Fruit fly (Drosophila melanogaster) whole organism, embryonic: ENCODE results near the gene Rilpl.

Source experiments
- Atf6 ChIP-seq: fragments of 200-800 bp; sonication (Bioruptor generic); IDR thresholded peaks from 2 replicates; pipeline ENCODE4 v1.3.6; 2022; ENCODE audit warnings: missing biosample characterization, missing genetic modification characterization
- CG10462 ChIP-seq: fragments of 200-800 bp; sonication (Bioruptor generic); optimal IDR thresholded peaks from 2 replicates; lab custom pipeline; 2016; ENCODE audit warnings: missing biosample characterization, missing genetic modification characterization
- CG11085 ChIP-seq: fragments of 200-800 bp; sonication (Bioruptor generic); IDR thresholded peaks from 2 replicates; pipeline ENCODE4 v1.3.6; 2022; ENCODE audit warnings: missing biosample characterization, missing genetic modification characterization
- CG13123 ChIP-seq: fragments of 200-800 bp; sonication (Bioruptor generic); optimal IDR thresholded peaks from 2 replicates; lab custom pipeline; 2016; ENCODE audit warnings: missing biosample characterization, missing genetic modification characterization
- CG14441 ChIP-seq: fragments of 200-800 bp; sonication (Bioruptor generic); IDR thresholded peaks from 2 replicates; pipeline ENCODE4 v1.3.6; 2022; ENCODE audit warnings: missing biosample characterization, missing genetic modification characterization
- CG14710 ChIP-seq: fragments of 200-800 bp; sonication (Bioruptor generic); optimal IDR thresholded peaks from 3 replicates; lab custom pipeline; 2019; ENCODE audit warnings: missing biosample characterization, mild to moderate bottlenecking, missing genetic modification characterization, moderate library complexity
- CG15011 ChIP-seq: fragments of 200-800 bp; sonication (Bioruptor generic); optimal IDR thresholded peaks from 3 replicates; lab custom pipeline; 2018; ENCODE audit warnings: missing biosample characterization, mild to moderate bottlenecking, missing genetic modification characterization
- CG15601 ChIP-seq: fragments of 200-800 bp; sonication (Bioruptor generic); optimal IDR thresholded peaks from 3 replicates; lab custom pipeline; 2019; ENCODE audit warnings: missing biosample characterization, mild to moderate bottlenecking, missing genetic modification characterization, moderate library complexity
- CG16815 ChIP-seq: fragments of 200-800 bp; sonication (Bioruptor generic); optimal IDR thresholded peaks from 3 replicates; lab custom pipeline; 2017; ENCODE audit warnings: missing biosample characterization, mild to moderate bottlenecking, missing genetic modification characterization
- CG16863 ChIP-seq: fragments of 200-800 bp; sonication (Bioruptor generic); optimal IDR thresholded peaks from 3 replicates; lab custom pipeline; 2016; ENCODE audit warnings: missing biosample characterization, missing genetic modification characterization
- CG17359 ChIP-seq: fragments of 200-800 bp; sonication (Bioruptor generic); optimal IDR thresholded peaks from 3 replicates; lab custom pipeline; 2018; ENCODE audit warnings: missing biosample characterization, mild to moderate bottlenecking, missing genetic modification characterization, moderate library complexity
- CG17361 ChIP-seq: fragments of 200-800 bp; sonication (Bioruptor generic); IDR thresholded peaks from 3 replicates; pipeline ENCODE4 v1.3.6; 2022; ENCODE audit warnings: missing biosample characterization, missing genetic modification characterization
- CG17912 ChIP-seq: fragments of 200-800 bp; sonication (Bioruptor generic); optimal IDR thresholded peaks from 2 replicates; lab custom pipeline; 2018; ENCODE audit warnings: missing biosample characterization, mild to moderate bottlenecking, missing genetic modification characterization
- CG18011 ChIP-seq: fragments of 200-800 bp; sonication (Bioruptor generic); optimal IDR thresholded peaks from 2 replicates; lab custom pipeline; 2017; ENCODE audit warnings: missing biosample characterization, missing genetic modification characterization, mild to moderate bottlenecking, moderate library complexity, missing genotype
- CG2199 ChIP-seq: fragments of 200-800 bp; sonication (Bioruptor generic); IDR thresholded peaks from 3 replicates; pipeline ENCODE4 v1.3.6; 2022; ENCODE audit warnings: missing biosample characterization, missing genetic modification characterization
- CG31365 ChIP-seq: fragments of 200-800 bp; sonication (Bioruptor generic); optimal IDR thresholded peaks from 2 replicates; lab custom pipeline; 2018; ENCODE audit warnings: missing biosample characterization, mild to moderate bottlenecking, missing genetic modification characterization
- CG31388 ChIP-seq: fragments of 200-800 bp; sonication (Bioruptor generic); optimal IDR thresholded peaks from 2 replicates; lab custom pipeline; 2016; ENCODE audit warnings: missing biosample characterization, missing genetic modification characterization
- CG5953 ChIP-seq: fragments of 200-800 bp; sonication (Bioruptor generic); IDR thresholded peaks from 2 replicates; pipeline ENCODE4 v1.3.6; 2022; ENCODE audit warnings: missing biosample characterization, missing genetic modification characterization
- CG6689 ChIP-seq: fragments of 200-800 bp; sonication (Bioruptor generic); IDR thresholded peaks from 2 replicates; pipeline ENCODE4 v1.3.6; 2022; ENCODE audit warnings: missing biosample characterization, missing genetic modification characterization
- CG7271 ChIP-seq: fragments of 200-800 bp; sonication (Bioruptor generic); optimal IDR thresholded peaks from 2 replicates; lab custom pipeline; 2018; ENCODE audit warnings: missing biosample characterization, mild to moderate bottlenecking, missing genetic modification characterization, moderate library complexity
- CG8359 ChIP-seq: fragments of 200-800 bp; sonication (Bioruptor generic); optimal IDR thresholded peaks from 2 replicates; lab custom pipeline; 2017; ENCODE audit warnings: missing biosample characterization, mild to moderate bottlenecking, missing genetic modification characterization, borderline replicate concordance
- CG8478 ChIP-seq: fragments of >200 bp; optimal IDR thresholded peaks from 2 replicates; lab custom pipeline; 2018
- CrebB ChIP-seq: fragments of 200-800 bp; sonication (Bioruptor generic); optimal IDR thresholded peaks from 3 replicates; lab custom pipeline; 2018; ENCODE audit warnings: missing biosample characterization, mild to moderate bottlenecking, missing genetic modification characterization
- D ChIP-seq, 2 experiments: fragments of 200-800 bp in 1 of 2; fragments of >200 bp in 1 of 2; sonication (Bioruptor generic) in 1 of 2; optimal IDR thresholded peaks; 2 replicates in 1 of 2; 3 replicates in 1 of 2; lab custom pipeline; 2017; ENCODE audit warnings: mild to moderate bottlenecking in 1 of 2, missing biosample characterization in 1 of 2, missing genetic modification characterization in 1 of 2, missing genetic modification reagents in 1 of 2
- Eip74EF ChIP-seq, 2 experiments: fragments of 200-800 bp in 1 of 2; fragments of >200 bp in 1 of 2; sonication (Bioruptor generic) in 1 of 2; optimal IDR thresholded peaks; 2 replicates each; lab custom pipeline; 2017 to 2019; ENCODE audit warnings: missing biosample characterization in 2 of 2, missing genetic modification characterization in 2 of 2, mild to moderate bottlenecking in 1 of 2, moderate library complexity in 1 of 2
- Ets97D ChIP-seq: fragments of 200-800 bp; sonication (Bioruptor generic); optimal IDR thresholded peaks from 3 replicates; lab custom pipeline; 2016; ENCODE audit warnings: missing biosample characterization, missing genetic modification characterization
- Fer2 ChIP-seq: fragments of 200-800 bp; sonication (Bioruptor generic); optimal IDR thresholded peaks from 2 replicates; lab custom pipeline; 2018; ENCODE audit warnings: missing biosample characterization, mild to moderate bottlenecking, missing genetic modification characterization, moderate library complexity
- Hr39 ChIP-seq: fragments of >200 bp; optimal IDR thresholded peaks from 2 replicates; lab custom pipeline; 2017
- Myb ChIP-seq: fragments of 200-800 bp; sonication (Bioruptor generic); optimal IDR thresholded peaks from 2 replicates; lab custom pipeline; 2016; ENCODE audit warnings: missing biosample characterization, missing genetic modification characterization
- Rfx ChIP-seq: fragments of 200-800 bp; sonication (Bioruptor generic); IDR thresholded peaks from 2 replicates; pipeline ENCODE4 v1.3.6; 2022; ENCODE audit warnings: missing biosample characterization, missing genetic modification characterization
- Scr ChIP-seq: fragments of 200-800 bp; sonication (Bioruptor generic); IDR thresholded peaks from 2 replicates; pipeline ENCODE4 v1.3.6; 2022; ENCODE audit warnings: missing biosample characterization, missing genetic modification characterization; ENCODE audit not compliant: partially characterized antibody
- Sin3A ChIP-seq: fragments of >200 bp; optimal IDR thresholded peaks from 2 replicates; lab custom pipeline; 2018
- Vsx1 ChIP-seq: fragments of 200-800 bp; sonication (Bioruptor generic); optimal IDR thresholded peaks from 2 replicates; lab custom pipeline; 2017; ENCODE audit warnings: missing biosample characterization, mild to moderate bottlenecking, missing genetic modification characterization, missing genetic modification reagents
- ash1 ChIP-seq: fragments of 200-800 bp; sonication (Bioruptor generic); optimal IDR thresholded peaks from 2 replicates; lab custom pipeline; 2018; ENCODE audit warnings: missing biosample characterization, mild to moderate bottlenecking, missing genetic modification characterization
- bsh ChIP-seq, 2 experiments: fragments of 200-800 bp; sonication (Bioruptor generic); optimal IDR thresholded peaks; 2 replicates each; lab custom pipeline; 2017 to 2018; ENCODE audit warnings: mild to moderate bottlenecking in 2 of 2, missing biosample characterization in 2 of 2, missing genetic modification characterization in 2 of 2, moderate library complexity in 1 of 2
- cg ChIP-seq: fragments of 200-800 bp; sonication (Bioruptor generic); optimal IDR thresholded peaks from 3 replicates; lab custom pipeline; 2019; ENCODE audit warnings: missing biosample characterization, mild to moderate bottlenecking, missing genetic modification characterization, moderate library complexity
- croc ChIP-seq: fragments of 200-800 bp; sonication (Bioruptor generic); conservative IDR thresholded peaks from 3 replicates; pipeline ENCODE4 v1.3.6; 2022; ENCODE audit warnings: missing biosample characterization, missing genetic modification characterization
- crol ChIP-seq: fragments of 200-800 bp; sonication (Bioruptor generic); IDR thresholded peaks from 2 replicates; pipeline ENCODE4 v1.3.6; 2022; ENCODE audit warnings: missing biosample characterization, missing genetic modification characterization
- danr ChIP-seq: fragments of 200-800 bp; sonication (Bioruptor generic); IDR thresholded peaks from 2 replicates; pipeline ENCODE4 v1.3.6; 2022; ENCODE audit warnings: missing biosample characterization, missing genetic modification characterization
- dm ChIP-seq: fragments of 200-800 bp; sonication (Bioruptor generic); optimal IDR thresholded peaks from 3 replicates; lab custom pipeline; 2016; ENCODE audit warnings: missing biosample characterization, missing genetic modification characterization
- ftz-f1 ChIP-seq: fragments of 200-800 bp; sonication (Bioruptor generic); optimal IDR thresholded peaks from 2 replicates; lab custom pipeline; 2016; ENCODE audit warnings: missing biosample characterization, missing genetic modification characterization
- gce ChIP-seq: fragments of 200-800 bp; sonication (Bioruptor generic); IDR thresholded peaks from 3 replicates; pipeline ENCODE4 v1.3.6; 2022; ENCODE audit warnings: missing biosample characterization, missing genetic modification characterization
- gt ChIP-seq: fragments of 200-800 bp; sonication (Bioruptor generic); IDR thresholded peaks from 2 replicates; pipeline ENCODE4 v1.3.6; 2022; ENCODE audit warnings: missing biosample characterization, missing genetic modification characterization
- nom ChIP-seq: fragments of 200-800 bp; sonication (Bioruptor generic); optimal IDR thresholded peaks from 2 replicates; lab custom pipeline; 2017; ENCODE audit warnings: missing biosample characterization, missing genetic modification characterization, mild to moderate bottlenecking, moderate library complexity, missing genetic modification reagents
- psq ChIP-seq: fragments of 200-800 bp; sonication (Bioruptor generic); optimal IDR thresholded peaks from 2 replicates; lab custom pipeline; 2017; ENCODE audit warnings: missing biosample characterization, missing genetic modification characterization
- ro ChIP-seq: fragments of 200-800 bp; sonication (Bioruptor generic); IDR thresholded peaks from 2 replicates; pipeline ENCODE4 v1.3.6; 2022; ENCODE audit warnings: missing biosample characterization, missing genetic modification characterization
- schlank ChIP-seq: fragments of 200-800 bp; sonication (Bioruptor generic); optimal IDR thresholded peaks from 2 replicates; lab custom pipeline; 2018; ENCODE audit warnings: missing biosample characterization, mild to moderate bottlenecking, missing genetic modification characterization
- sisA ChIP-seq: fragments of 200-800 bp; sonication (Bioruptor generic); IDR thresholded peaks from 2 replicates; pipeline ENCODE4 v1.3.6; 2022; ENCODE audit warnings: missing biosample characterization, missing genetic modification characterization
- tll ChIP-seq, 2 experiments: fragments of 200-800 bp in 1 of 2; fragments of >200 bp in 1 of 2; sonication (Bioruptor generic) in 1 of 2; optimal IDR thresholded peaks; 2 replicates each; lab custom pipeline; 2017 to 2019; ENCODE audit warnings: missing biosample characterization in 2 of 2, missing genetic modification characterization in 2 of 2, mild to moderate bottlenecking in 1 of 2, moderate library complexity in 1 of 2

Gene Rilpl

dm6 chrX:1398455-1399055 lies 5.7 kb downstream of the Rilpl start (continued):
- peak in 1 of 2 experiments; percentile 64 for TF ChIP-seq bsh (GFP tag; optimal IDR thresholded peaks at IDR 0.05; lab: Kevin White, UChicago)
- no peak for TF ChIP-seq CG7271 (tag; lab: Kevin White, UChicago)
- TF ChIP-seq ro (GFP tag; lab: Robert Waterston, UW) = peak; percentile 24; the same call in 1 of the 2 replicates
- no peak for TF ChIP-seq cg (GFP tag; lab: Kevin White, UChicago)
- TF ChIP-seq CG5953 = 0 out of 2 replicates have a peak, but pooled peaks have one; percentile 44
- no peak for TF ChIP-seq CG31388
- peak; percentile 12 for TF ChIP-seq schlank (tag; lab: Kevin White, UChicago)
- TF ChIP-seq nom = peak; percentile 56
- TF ChIP-seq CG8359 (GFP tag; lab: Kevin White, UChicago) = no peak
- peak; percentile 7 for TF ChIP-seq psq (GFP tag; lab: Kevin White, UChicago)
- peak; percentile 65 for TF ChIP-seq CG17359 (tag; lab: Kevin White, UChicago)
- TF ChIP-seq CG31365 (tag; lab: Kevin White, UChicago) = no peak
- no peak for TF ChIP-seq crol (GFP tag; lab: Robert Waterston, UW)
- TF ChIP-seq CG2199 (GFP tag; lab: Robert Waterston, UW) = no peak
- no peak for TF ChIP-seq CrebB
- no peak for TF ChIP-seq Ets97D (GFP tag; lab: Kevin White, UChicago)
- TF ChIP-seq sisA (GFP tag; lab: Robert Waterston, UW) = peak; percentile 84
- no peak for TF ChIP-seq CG17912 (GFP tag; lab: Kevin White, UChicago)
- no peak for TF ChIP-seq CG18011 (GFP tag; lab: Kevin White, UChicago)
- no peak for TF ChIP-seq D (optimal IDR thresholded peaks at IDR 0.05; lab: Kevin White, UChicago)
- peak; percentile 58 for TF ChIP-seq D (GFP tag; optimal IDR thresholded peaks at IDR 0.05; lab: Kevin White, UChicago)
- TF ChIP-seq CG10462 = peak; percentile 6
- TF ChIP-seq CG15011 (GFP tag; lab: Kevin White, UChicago) = peak; percentile 41
- no peak for TF ChIP-seq ftz-f1 (GFP tag; lab: Kevin White, UChicago)
- no peak for TF ChIP-seq Eip74EF (GFP tag; optimal IDR thresholded peaks at IDR 0.05; lab: Kevin White, UChicago)
- TF ChIP-seq CG14441 (GFP tag; lab: Robert Waterston, UW) = peak; percentile 70
- no peak for TF ChIP-seq Hr39 (lab: Kevin White, UChicago)
- peak; percentile 41 for TF ChIP-seq CG16863 (GFP tag; lab: Kevin White, UChicago)
- peak; percentile 32; the same call in 1 of the 2 replicates for TF ChIP-seq gt (GFP tag; lab: Robert Waterston, UW)
- TF ChIP-seq Rfx (GFP tag; lab: Robert Waterston, UW) = peak; percentile 78
- no peak for TF ChIP-seq ash1 (GFP tag; lab: Kevin White, UChicago)
- peak; percentile 19 for TF ChIP-seq CG13123 (GFP tag; lab: Kevin White, UChicago)
- no peak for TF ChIP-seq Fer2 (tag; lab: Kevin White, UChicago)
- peak; percentile 56; the same call in 2 of the 3 replicates for TF ChIP-seq CG17361 (GFP tag; lab: Robert Waterston, UW)
- TF ChIP-seq CG8478 (lab: Kevin White, UChicago) = no peak
- no peak for TF ChIP-seq tll (GFP tag; optimal IDR thresholded peaks at IDR 0.05; lab: Kevin White, UChicago)
- peak; percentile 15; the same call in 1 of the 3 replicates for TF ChIP-seq gce
- TF ChIP-seq croc = peak; percentile 57
- peak; percentile 73; the same call in 1 of the 2 replicates for TF ChIP-seq CG6689 (GFP tag; lab: Robert Waterston, UW)
- TF ChIP-seq Scr (GFP tag; lab: Robert Waterston, UW) = no peak
- peak; percentile 26 for TF ChIP-seq Myb (GFP tag; lab: Kevin White, UChicago)
- TF ChIP-seq CG11085 (GFP tag; lab: Robert Waterston, UW) = 0 out of 2 replicates have a peak, but pooled peaks have one; percentile 44
- TF ChIP-seq CG15601 (tag; lab: Kevin White, UChicago) = peak; percentile 2
- TF ChIP-seq danr = peak; percentile 67
- TF ChIP-seq Atf6 = peak; percentile 63; the same call in 1 of the 2 replicates
- no peak for TF ChIP-seq Vsx1
- peak; percentile 74 for TF ChIP-seq CG16815 (GFP tag; lab: Kevin White, UChicago)
- TF ChIP-seq CG14710 (tag; lab: Kevin White, UChicago) = peak; percentile 20
- no peak for TF ChIP-seq Sin3A (lab: Kevin White, UChicago)
- TF ChIP-seq dm = no peak
